Fruit fly (Drosophila melanogaster) whole organism, adult: ENCODE results near the gene gfzf.

Experiments
- CG33017 ChIP-seq: fragments of 200-800 bp; sonication (Bioruptor generic); optimal IDR thresholded peaks from 2 replicates; lab custom pipeline; 2018; ENCODE audit warnings: missing biosample characterization, mild to moderate bottlenecking, missing genetic modification characterization, moderate library complexity
- Hr96 ChIP-seq: fragments of 200-800 bp; sonication (Bioruptor generic); optimal IDR thresholded peaks from 2 replicates; lab custom pipeline; 2016; ENCODE audit warnings: missing biosample characterization, missing genetic modification characterization

DNA sequence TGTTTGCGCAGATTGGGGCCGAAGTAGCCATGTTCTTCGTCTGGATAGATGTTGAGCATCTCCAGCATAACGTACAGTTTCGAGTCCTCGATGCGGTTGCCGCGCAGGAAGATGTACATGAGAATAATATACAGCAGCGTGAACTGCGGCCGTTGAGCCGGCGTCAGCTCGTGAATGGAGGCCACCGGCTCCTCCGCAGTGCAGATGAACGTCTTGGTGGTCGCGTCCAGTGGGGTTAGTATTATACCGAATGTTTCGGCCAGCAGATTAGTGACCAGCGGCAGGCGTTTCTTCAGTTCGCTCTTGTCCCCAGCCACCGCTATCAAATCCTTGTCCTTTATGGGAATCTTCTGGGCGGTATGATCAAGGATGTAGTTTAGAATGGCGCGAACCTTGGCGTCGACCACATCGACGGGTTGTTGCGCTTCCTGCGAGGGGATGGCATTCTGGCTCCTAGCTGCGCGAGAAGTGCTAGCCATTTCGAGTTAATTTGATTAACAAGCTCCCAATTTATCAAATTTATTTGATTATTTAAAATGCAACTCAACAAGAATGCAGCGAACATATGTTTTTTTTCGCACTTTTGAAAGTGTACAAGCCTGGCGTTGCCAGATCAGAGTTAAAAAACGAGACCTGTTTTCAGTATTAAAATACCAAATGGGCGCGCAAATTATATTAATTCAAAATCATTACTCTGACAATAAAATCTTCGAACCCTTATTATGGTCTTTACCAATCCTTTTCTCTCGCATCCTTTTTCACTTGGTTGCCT is 4.0 kb upstream of the gfzf start, which contains the start of gene MAGE:
- TF ChIP-seq CG33017 (tag; lab: Kevin White, UChicago) (no peak), Hr96 (GFP tag; lab: Kevin White, UChicago) (no peak)
